Fruit fly (Drosophila melanogaster) whole organism, embryonic: Measurements from ENCODE around the gene Ufd4.

Experiments used
- CG15269 ChIP-seq: fragments of 200-800 bp; sonication (Bioruptor generic); optimal IDR thresholded peaks from 2 replicates; lab custom pipeline; 2018; ENCODE audit warnings: missing biosample characterization, mild to moderate bottlenecking, missing genetic modification characterization, moderate library complexity
- CTCF ChIP-seq: fragments of 200-800 bp; sonication (Bioruptor generic); optimal IDR thresholded peaks from 2 replicates; lab custom pipeline; 2017; ENCODE audit warnings: missing biosample characterization, mild to moderate bottlenecking, missing genetic modification characterization, moderate library complexity
- dan ChIP-seq: fragments of 200-800 bp; sonication (Bioruptor generic); IDR thresholded peaks from 2 replicates; pipeline ENCODE4 v1.3.6; 2022; ENCODE audit warnings: missing biosample characterization, missing genetic modification characterization

dm6 chr2L:10339212-10339721 is 47.1 kb upstream of the Ufd4 start, which contains the start of gene SamDC:
- TF ChIP-seq CG15269 (tag; lab: Kevin White, UChicago) = peak; percentile 72
- TF ChIP-seq CTCF = no peak
- TF ChIP-seq dan (GFP tag; lab: Robert Waterston, UW) = no peak
